Worm (Caenorhabditis elegans): ENCODE results near the gene C18B2.5.

ce11 chrX:3633654-3634053, 22.8 kb upstream of the C18B2.5 start, which contains the start of gene gst-11:
- TF ChIP-seq aly-2 (tag; optimal IDR thresholded peaks at IDR 0.05), result no peak
- no peak for TF ChIP-seq lin-39 (tag; optimal IDR thresholded peaks at IDR 0.05)
- no peak for TF ChIP-seq sup-37 (GFP tag; optimal IDR thresholded peaks at IDR 0.05)
- TF ChIP-seq egl-13 (tag; optimal IDR thresholded peaks at IDR 0.05), result no peak
- no peak for TF ChIP-seq mep-1 (tag; optimal IDR thresholded peaks at IDR 0.05)
- TF ChIP-seq sptf-1 (tag; optimal IDR thresholded peaks at IDR 0.05), result no peak
- no peak for TF ChIP-seq fos-1 (tag; optimal IDR thresholded peaks at IDR 0.05)
- no peak for TF ChIP-seq ama-1 (optimal IDR thresholded peaks at IDR 0.05)
- no peak for TF ChIP-seq skn-1 (tag; optimal IDR thresholded peaks at IDR 0.05)
- no peak for TF ChIP-seq nhr-77 (tag; optimal IDR thresholded peaks at IDR 0.05)

Measured in whole organism, L1 larva.